Fruit fly (Drosophila melanogaster) whole organism, embryonic: ENCODE measurements around the gene CG11905.

Experiments
- Abd-B ChIP-seq: fragments of 200-800 bp; sonication (Bioruptor generic); optimal IDR thresholded peaks from 2 replicates; lab custom pipeline; 2018; ENCODE audit warnings: missing biosample characterization, mild to moderate bottlenecking, missing genetic modification characterization, moderate library complexity
- Atf6 ChIP-seq: fragments of 200-800 bp; sonication (Bioruptor generic); IDR thresholded peaks from 2 replicates; pipeline ENCODE4 v1.3.6; 2022; ENCODE audit warnings: missing biosample characterization, missing genetic modification characterization
- B-H2 ChIP-seq: fragments of 200-800 bp; sonication (Bioruptor generic); optimal IDR thresholded peaks from 2 replicates; lab custom pipeline; 2018; ENCODE audit warnings: missing biosample characterization, mild to moderate bottlenecking, missing genetic modification characterization
- Blimp-1 ChIP-seq: fragments of 200-800 bp; sonication (Bioruptor generic); optimal IDR thresholded peaks from 3 replicates; lab custom pipeline; 2018; ENCODE audit warnings: missing biosample characterization, missing genetic modification characterization, mild to moderate bottlenecking, moderate library complexity, missing genetic modification reagents
- CG10274 ChIP-seq: fragments of 200-800 bp; sonication (Bioruptor generic); optimal IDR thresholded peaks from 3 replicates; lab custom pipeline; 2017; ENCODE audit warnings: missing biosample characterization, mild to moderate bottlenecking, missing genetic modification characterization
- CG11695 ChIP-seq: fragments of 200-800 bp; sonication (Bioruptor generic); IDR thresholded peaks from 3 replicates; pipeline ENCODE4 v1.3.6; 2022; ENCODE audit warnings: missing biosample characterization, missing genetic modification characterization
- CG11723 ChIP-seq: fragments of 200-800 bp; sonication (Bioruptor generic); optimal IDR thresholded peaks from 2 replicates; lab custom pipeline; 2017; ENCODE audit warnings: missing biosample characterization, mild to moderate bottlenecking, missing genetic modification characterization
- CG12659 ChIP-seq: fragments of 200-800 bp; sonication (Bioruptor generic); optimal IDR thresholded peaks from 3 replicates; lab custom pipeline; 2017; ENCODE audit warnings: mild to moderate bottlenecking, missing biosample characterization, missing genetic modification reagents, missing genetic modification characterization
- CG12744 ChIP-seq: fragments of 200-800 bp; sonication (Bioruptor generic); optimal IDR thresholded peaks from 2 replicates; lab custom pipeline; 2016; ENCODE audit warnings: missing biosample characterization, missing genetic modification characterization
- CG14441 ChIP-seq: fragments of 200-800 bp; sonication (Bioruptor generic); IDR thresholded peaks from 2 replicates; pipeline ENCODE4 v1.3.6; 2022; ENCODE audit warnings: missing biosample characterization, missing genetic modification characterization
- CG14667 ChIP-seq: fragments of 200-800 bp; sonication (Bioruptor generic); IDR thresholded peaks from 2 replicates; pipeline ENCODE4 v1.3.6; 2022; ENCODE audit warnings: missing biosample characterization, missing genetic modification characterization
- CG16779 ChIP-seq: fragments of 200-800 bp; sonication (Bioruptor generic); IDR thresholded peaks from 2 replicates; pipeline ENCODE4 v1.3.6; 2022; ENCODE audit warnings: missing biosample characterization, missing genetic modification characterization
- CG18476 ChIP-seq: fragments of 200-800 bp; sonication (Bioruptor generic); optimal IDR thresholded peaks from 2 replicates; lab custom pipeline; 2016; ENCODE audit warnings: missing biosample characterization, mild to moderate bottlenecking, missing genetic modification characterization
- CG18599 ChIP-seq: fragments of 200-800 bp; sonication (Bioruptor generic); optimal IDR thresholded peaks from 3 replicates; lab custom pipeline; 2017; ENCODE audit warnings: missing biosample characterization, missing genetic modification characterization, mild to moderate bottlenecking, moderate library complexity, missing genetic modification reagents
- CG2678 ChIP-seq: fragments of 200-800 bp; sonication (Bioruptor generic); optimal IDR thresholded peaks from 3 replicates; lab custom pipeline; 2019; ENCODE audit warnings: missing biosample characterization, mild to moderate bottlenecking, missing genetic modification characterization, moderate library complexity
- CG3281 ChIP-seq: fragments of 200-800 bp; sonication (Bioruptor generic); optimal IDR thresholded peaks from 3 replicates; lab custom pipeline; 2017; ENCODE audit warnings: missing biosample characterization, mild to moderate bottlenecking, missing genetic modification characterization
- CG4282 ChIP-seq: fragments of 200-800 bp; sonication (Bioruptor generic); optimal IDR thresholded peaks from 2 replicates; lab custom pipeline; 2016; ENCODE audit warnings: missing biosample characterization, missing genetic modification characterization
- CG6854 ChIP-seq: fragments of 200-800 bp; sonication (Bioruptor generic); optimal IDR thresholded peaks from 3 replicates; lab custom pipeline; 2017; ENCODE audit warnings: missing biosample characterization, mild to moderate bottlenecking, missing genetic modification characterization
- CG7372 ChIP-seq: fragments of 200-800 bp; sonication (Bioruptor generic); IDR thresholded peaks from 2 replicates; pipeline ENCODE4 v1.3.6; 2022; ENCODE audit warnings: missing biosample characterization, missing genetic modification characterization
- CG7987 ChIP-seq: fragments of 200-800 bp; sonication (Bioruptor generic); optimal IDR thresholded peaks from 2 replicates; lab custom pipeline; 2018; ENCODE audit warnings: missing biosample characterization, mild to moderate bottlenecking, missing genetic modification characterization, moderate library complexity
- CG8944 ChIP-seq: fragments of 200-800 bp; sonication (Bioruptor generic); optimal IDR thresholded peaks from 3 replicates; lab custom pipeline; 2016; ENCODE audit warnings: missing biosample characterization, missing genetic modification characterization
- CG9817 ChIP-seq: fragments of 200-800 bp; sonication (Bioruptor generic); optimal IDR thresholded peaks from 2 replicates; lab custom pipeline; 2018; ENCODE audit warnings: missing biosample characterization, mild to moderate bottlenecking, missing genetic modification characterization, moderate library complexity
- CoRest ChIP-seq: fragments of 200-800 bp; sonication (Bioruptor generic); optimal IDR thresholded peaks from 3 replicates; lab custom pipeline; 2018; ENCODE audit warnings: missing biosample characterization, mild to moderate bottlenecking, missing genetic modification characterization, moderate library complexity
- Dek ChIP-seq: fragments of 200-800 bp; sonication (Bioruptor generic); optimal IDR thresholded peaks from 3 replicates; lab custom pipeline; 2019; ENCODE audit warnings: missing biosample characterization, mild to moderate bottlenecking, missing genetic modification characterization, moderate library complexity
- E2f1 ChIP-seq: fragments of 200-800 bp; sonication (Bioruptor generic); IDR thresholded peaks from 2 replicates; pipeline ENCODE4 v1.3.6; 2022; ENCODE audit warnings: missing biosample characterization, missing genetic modification characterization
- Ets65A ChIP-seq: fragments of 200-800 bp; sonication (Bioruptor generic); peaks from one replicate; lab custom pipeline; 2016; ENCODE audit warnings: missing biosample characterization, missing genetic modification characterization
- Fer1 ChIP-seq: fragments of 200-800 bp; sonication (Bioruptor generic); optimal IDR thresholded peaks from 2 replicates; lab custom pipeline; 2017; ENCODE audit warnings: missing biosample characterization, mild to moderate bottlenecking, missing genetic modification characterization
- HHEX ChIP-seq: fragments of 200-800 bp; sonication (Bioruptor generic); optimal IDR thresholded peaks from 3 replicates; lab custom pipeline; 2017; ENCODE audit warnings: missing biosample characterization, mild to moderate bottlenecking, missing genetic modification characterization, missing genetic modification reagents
- Hmr ChIP-seq: fragments of 200-800 bp; sonication (Bioruptor generic); optimal IDR thresholded peaks from 3 replicates; lab custom pipeline; 2017; ENCODE audit warnings: mild to moderate bottlenecking, missing biosample characterization, missing genetic modification reagents, missing genetic modification characterization
- Hr3 ChIP-seq: fragments of 200-800 bp; sonication (Bioruptor generic); optimal IDR thresholded peaks from 3 replicates; lab custom pipeline; 2016; ENCODE audit warnings: missing biosample characterization, missing genetic modification characterization
- Hr51 ChIP-seq, 2 experiments: fragments of 200-800 bp; sonication (Bioruptor generic); optimal IDR thresholded peaks; 2 replicates in 1 of 2; 3 replicates in 1 of 2; lab custom pipeline; 2016 to 2018; ENCODE audit warnings: missing biosample characterization in 2 of 2, missing genetic modification characterization in 2 of 2, mild to moderate bottlenecking in 1 of 2, moderate library complexity in 1 of 2
- PHDP ChIP-seq: fragments of 200-800 bp; sonication (Bioruptor generic); optimal IDR thresholded peaks from 3 replicates; lab custom pipeline; 2018; ENCODE audit warnings: missing biosample characterization, mild to moderate bottlenecking, missing genetic modification characterization, moderate library complexity
- Pdp1 ChIP-seq, 2 experiments: fragments of 200-800 bp; sonication (Bioruptor generic); optimal IDR thresholded peaks; 3 replicates each; lab custom pipeline; 2016; ENCODE audit warnings: missing biosample characterization in 2 of 2, missing genetic modification characterization in 2 of 2, mild to moderate bottlenecking in 1 of 2, moderate library complexity in 1 of 2
- Ptx1 ChIP-seq: fragments of 200-800 bp; sonication (Bioruptor generic); IDR thresholded peaks from 2 replicates; pipeline ENCODE4 v1.3.6; 2022; ENCODE audit warnings: missing biosample characterization, missing genetic modification characterization
- Rfx ChIP-seq: fragments of 200-800 bp; sonication (Bioruptor generic); IDR thresholded peaks from 2 replicates; pipeline ENCODE4 v1.3.6; 2022; ENCODE audit warnings: missing biosample characterization, missing genetic modification characterization
- Sry-δ ChIP-seq: fragments of 200-800 bp; sonication (Bioruptor generic); optimal IDR thresholded peaks from 2 replicates; lab custom pipeline; 2016; ENCODE audit warnings: missing biosample characterization, missing genetic modification characterization
- YL-1 ChIP-seq: fragments of 200-800 bp; sonication (Bioruptor generic); optimal IDR thresholded peaks from 3 replicates; lab custom pipeline; 2017; ENCODE audit warnings: missing biosample characterization, mild to moderate bottlenecking, missing genetic modification characterization
- ap ChIP-seq: fragments of 200-800 bp; sonication (Bioruptor generic); IDR thresholded peaks from 2 replicates; pipeline ENCODE4 v1.3.6; 2022; ENCODE audit warnings: missing biosample characterization, missing genetic modification characterization
- chn ChIP-seq: fragments of 200-800 bp; sonication (Bioruptor generic); optimal IDR thresholded peaks from 2 replicates; lab custom pipeline; 2016; ENCODE audit warnings: missing biosample characterization, missing genetic modification characterization
- dmrt99B ChIP-seq: fragments of 200-800 bp; sonication (Bioruptor generic); optimal IDR thresholded peaks from 2 replicates; lab custom pipeline; 2018; ENCODE audit warnings: missing biosample characterization, mild to moderate bottlenecking, missing genetic modification characterization, moderate library complexity
- ewg ChIP-seq: fragments of 200-800 bp; sonication (Bioruptor generic); optimal IDR thresholded peaks from 3 replicates; lab custom pipeline; 2017; ENCODE audit warnings: mild to moderate bottlenecking, missing biosample characterization, missing genetic modification reagents, missing genetic modification characterization
- gem ChIP-seq: fragments of 200-800 bp; sonication (Bioruptor generic); optimal IDR thresholded peaks from 2 replicates; lab custom pipeline; 2019; ENCODE audit warnings: missing biosample characterization, mild to moderate bottlenecking, missing genetic modification characterization, moderate library complexity
- hth ChIP-seq: fragments of >200 bp; optimal IDR thresholded peaks from 2 replicates; lab custom pipeline; 2017; ENCODE audit warnings: inconsistent platforms
- knrl ChIP-seq: fragments of 200-800 bp; sonication (Bioruptor generic); IDR thresholded peaks from 3 replicates; pipeline ENCODE4 v1.3.6; 2022; ENCODE audit warnings: missing biosample characterization, missing genetic modification characterization; ENCODE audit not compliant: partially characterized antibody
- lab ChIP-seq: fragments of 200-800 bp; sonication (Bioruptor generic); optimal IDR thresholded peaks from 3 replicates; lab custom pipeline; 2017; ENCODE audit warnings: missing biosample characterization, missing genetic modification characterization, mild to moderate bottlenecking, moderate library complexity, missing genetic modification reagents
- mam ChIP-seq: fragments of 200-800 bp; sonication (Bioruptor generic); optimal IDR thresholded peaks from 3 replicates; lab custom pipeline; 2016; ENCODE audit warnings: missing biosample characterization, missing genetic modification characterization
- psq ChIP-seq: fragments of 200-800 bp; sonication (Bioruptor generic); optimal IDR thresholded peaks from 2 replicates; lab custom pipeline; 2017; ENCODE audit warnings: missing biosample characterization, missing genetic modification characterization
- pzg ChIP-seq: fragments of 200-800 bp; sonication (Bioruptor generic); optimal IDR thresholded peaks from 3 replicates; lab custom pipeline; 2018; ENCODE audit warnings: missing biosample characterization, mild to moderate bottlenecking, missing genetic modification characterization, moderate library complexity
- row ChIP-seq: fragments of 200-800 bp; sonication (Bioruptor generic); IDR thresholded peaks from 3 replicates; pipeline ENCODE4 v1.3.6; 2022; ENCODE audit warnings: missing biosample characterization, missing genetic modification characterization
- so ChIP-seq: fragments of 200-800 bp; sonication (Bioruptor generic); IDR thresholded peaks from 3 replicates; pipeline ENCODE4 v1.3.6; 2022; ENCODE audit warnings: missing biosample characterization, missing genetic modification characterization
- unc-4 ChIP-seq: fragments of 200-800 bp; sonication (Bioruptor generic); IDR thresholded peaks from 2 replicates; pipeline ENCODE4 v1.3.6; 2022; ENCODE audit warnings: missing biosample characterization, missing genetic modification characterization; ENCODE audit not compliant: partially characterized antibody
- vnd ChIP-seq: fragments of 200-800 bp; sonication (Bioruptor generic); IDR thresholded peaks from 3 replicates; pipeline ENCODE4 v1.3.6; 2022; ENCODE audit warnings: missing biosample characterization, missing genetic modification characterization; ENCODE audit not compliant: partially characterized antibody

The CG11905 gene

dm6 chr3L:16885042-16885441 lies 50.3 kb downstream of the CG11905 start (continued):
- peak; percentile 72 for TF ChIP-seq CG2678 (tag; lab: Kevin White, UChicago)
- TF ChIP-seq HHEX (GFP tag; lab: Kevin White, UChicago) = peak; percentile 10
- TF ChIP-seq CoRest (tag; lab: Kevin White, UChicago) = peak; percentile 38
- TF ChIP-seq Fer1 = peak; percentile 19
- no peak for TF ChIP-seq psq
- no peak for TF ChIP-seq CG16779 (GFP tag; lab: Robert Waterston, UW)
- TF ChIP-seq dmrt99B = peak; percentile 20
- TF ChIP-seq CG18476 (GFP tag; lab: Kevin White, UChicago) = no peak
- TF ChIP-seq Atf6 = 0 out of 2 replicates have a peak, but pooled peaks have one; percentile 38
- TF ChIP-seq B-H2 (GFP tag; lab: Kevin White, UChicago) = no peak
- no peak for TF ChIP-seq hth (lab: Kevin White, UChicago)
- TF ChIP-seq CG3281 (GFP tag; lab: Kevin White, UChicago) = peak; percentile 36
- peak; percentile 39 for TF ChIP-seq Hmr (GFP tag; lab: Kevin White, UChicago)
- TF ChIP-seq so (GFP tag; lab: Robert Waterston, UW) = 0 out of 3 replicates have a peak, but pooled peaks have one; percentile 54
- TF ChIP-seq Dek = peak; percentile 18
- TF ChIP-seq gem (tag; lab: Kevin White, UChicago) = peak; percentile 61
- peak; percentile 25; the same call in 1 of the 2 replicates for TF ChIP-seq CG14667
- peak; percentile 70 for TF ChIP-seq lab (GFP tag; lab: Kevin White, UChicago)
- TF ChIP-seq Blimp-1 = no peak
- TF ChIP-seq mam (GFP tag; lab: Kevin White, UChicago) = peak; percentile 40
- TF ChIP-seq CG7372 (GFP tag; lab: Robert Waterston, UW) = peak; percentile 71
- peak; percentile 60; the same call in 2 of the 3 replicates for TF ChIP-seq CG11695
- TF ChIP-seq unc-4 = no peak
- TF ChIP-seq Rfx (GFP tag; lab: Robert Waterston, UW) = peak; percentile 65
- no peak for TF ChIP-seq CG12744
- no peak for TF ChIP-seq Abd-B
- TF ChIP-seq Hr3 (GFP tag; lab: Kevin White, UChicago) = no peak
- TF ChIP-seq pzg = no peak
- peak in 1 of 2 experiments; percentile 24 for TF ChIP-seq Pdp1 (GFP tag; optimal IDR thresholded peaks at IDR 0.05; lab: Kevin White, UChicago)
- peak; percentile 46 for TF ChIP-seq PHDP (tag; lab: Kevin White, UChicago)
- TF ChIP-seq ewg = no peak
- TF ChIP-seq CG18599 (GFP tag; lab: Kevin White, UChicago) = peak; percentile 45
- peak; percentile 68 for TF ChIP-seq row (GFP tag; lab: Robert Waterston, UW)
- no peak for TF ChIP-seq CG11723 (GFP tag; lab: Kevin White, UChicago)
- TF ChIP-seq Hr51 (GFP tag; optimal IDR thresholded peaks at IDR 0.05; lab: Kevin White, UChicago) = peak in 1 of 2 experiments; percentile 44
- peak; percentile 68 for TF ChIP-seq Ptx1
- 0 out of 2 replicates have a peak, but pooled peaks have one; percentile 27 for TF ChIP-seq E2f1 (GFP tag; lab: Robert Waterston, UW)
- TF ChIP-seq CG12659 (GFP tag; lab: Kevin White, UChicago) = no peak
- peak; percentile 62 for TF ChIP-seq CG14441
- TF ChIP-seq CG6854 = no peak

DNA sequence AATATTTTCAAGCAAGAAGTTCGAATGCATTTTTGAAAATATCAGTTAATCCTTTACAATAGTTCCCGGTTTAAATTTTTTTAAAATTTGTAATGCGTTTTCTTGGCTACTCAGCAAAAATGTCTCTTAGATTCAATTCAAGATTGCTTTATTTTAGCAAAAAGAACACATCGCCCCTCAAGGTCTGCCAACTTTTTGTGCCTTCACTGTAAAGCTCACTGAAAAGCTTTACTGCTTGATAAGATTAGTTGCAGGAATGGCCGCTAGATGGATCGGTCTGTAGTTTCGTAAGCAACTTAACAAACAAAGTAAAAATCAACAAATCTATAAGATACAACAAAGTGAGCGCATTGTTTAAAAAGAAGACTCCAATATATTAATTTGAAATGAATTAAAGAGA lies 51.3 kb downstream of the CG11905 start:
- TF ChIP-seq CG8944 (no peak), CG10274 (GFP tag; lab: Kevin White, UChicago) (no peak), knrl (GFP tag; lab: Robert Waterston, UW) (no peak), ap (GFP tag; lab: Robert Waterston, UW) (no peak), YL-1 (GFP tag; lab: Kevin White, UChicago) (no peak), CG4282 (GFP tag; lab: Kevin White, UChicago) (no peak), Sry-δ (no peak), CG7987 (peak; percentile 4), Ets65A (peak; percentile 88), vnd (GFP tag; lab: Robert Waterston, UW) (no peak), CG9817 (tag; lab: Kevin White, UChicago) (no peak), chn (no peak)
